Worm (Caenorhabditis elegans) whole organism, L1 larva: Measurements from ENCODE around the gene F22E5.7.
A peak's percentile ranks its signal among the peaks of the same experiment; 100 is the strongest.
"Not testable (repeated sequence)": the region's sequence is repeated elsewhere in the genome, so short reads cannot be mapped to it uniquely, and the experiment has no call there.

ENCODE experiments used
- C04F5.9 ChIP-seq: sonication (generic microtip); optimal IDR thresholded peaks from 2 replicates; lab custom pipeline; 2016; ENCODE audit warnings: missing genetic modification characterization, missing compliant biosample characterization
- C16A3.4 ChIP-seq: fragments of 150-350 bp; optimal IDR thresholded peaks from 2 replicates; lab custom pipeline; 2014; ENCODE audit warnings: missing biosample characterization, missing genetic modification characterization
- C34B4.2 ChIP-seq: sonication (generic microtip); optimal IDR thresholded peaks from 2 replicates; lab custom pipeline; 2017; ENCODE audit warnings: mild to moderate bottlenecking, missing genetic modification characterization, missing compliant biosample characterization
- ama-1 ChIP-seq: fragments of 150-350 bp; optimal IDR thresholded peaks from 2 replicates; lab custom pipeline; 2014
- blmp-1 ChIP-seq: fragments of 150-350 bp; optimal IDR thresholded peaks from 2 replicates; lab custom pipeline; 2014; ENCODE audit warnings: missing biosample characterization, missing genetic modification characterization
- ceh-88 ChIP-seq: fragments of 200-800 bp; sonication (Bioruptor generic); IDR thresholded peaks from 2 replicates; pipeline ENCODE4 v1.3.6; 2022; ENCODE audit warnings: missing genetic modification characterization, missing compliant biosample characterization
- ces-1 ChIP-seq: fragments of 150-350 bp; optimal IDR thresholded peaks from 2 replicates; lab custom pipeline; 2014; ENCODE audit warnings: missing biosample characterization, missing genetic modification reagents, missing genetic modification characterization
- dpl-1 ChIP-seq, 3 experiments: fragments of 150-350 bp in 2 of 3; sonication (generic microtip) in 1 of 3; optimal IDR thresholded peaks; 2 replicates each; lab custom pipeline; 2014 to 2017; ENCODE audit warnings: missing biosample characterization in 3 of 3, missing genetic modification characterization in 3 of 3, missing genetic modification reagents in 3 of 3
- efl-1 ChIP-seq, 4 experiments: fragments of 150-350 bp; optimal IDR thresholded peaks in 3 of 4; peaks in 1 of 4; 1 replicate in 1 of 4; 2 replicates in 3 of 4; lab custom pipeline; 2014; ENCODE audit warnings: missing biosample characterization in 2 of 4, missing genetic modification characterization in 2 of 4, missing genetic modification reagents in 2 of 4
- efl-3 ChIP-seq: fragments of 200-800 bp; sonication (Bioruptor generic); optimal IDR thresholded peaks from 2 replicates; lab custom pipeline; 2018; ENCODE audit warnings: mild to moderate bottlenecking, missing genetic modification characterization, missing compliant biosample characterization
- egl-13 ChIP-seq: sonication (generic microtip); optimal IDR thresholded peaks from 2 replicates; lab custom pipeline; 2016; ENCODE audit warnings: missing genotype, missing genetic modification reagents, missing genetic modification characterization, missing compliant biosample characterization
- elt-2 ChIP-seq: sonication (generic microtip); optimal IDR thresholded peaks from 2 replicates; lab custom pipeline; 2016; ENCODE audit warnings: missing genetic modification characterization, mild to moderate bottlenecking, inconsistent platforms, missing compliant biosample characterization, missing genetic modification reagents
- elt-3 ChIP-seq, 6 experiments: fragments of 150-350 bp in 1 of 6; sonication (generic microtip); optimal IDR thresholded peaks; 2 replicates each; lab custom pipeline; 2017 to 2018; ENCODE audit warnings: missing biosample characterization in 6 of 6, missing genetic modification characterization in 6 of 6, inconsistent platforms in 1 of 6
- fkh-4 ChIP-seq: sonication (generic microtip); optimal IDR thresholded peaks from 2 replicates; lab custom pipeline; 2016; ENCODE audit warnings: missing compliant biosample characterization, missing genetic modification characterization, borderline replicate concordance
- fkh-8 ChIP-seq: sonication (generic microtip); optimal IDR thresholded peaks from 2 replicates; lab custom pipeline; 2016; ENCODE audit warnings: mild to moderate bottlenecking, missing genetic modification characterization, missing compliant biosample characterization
- isw-1 ChIP-seq: fragments of 200-800 bp; sonication (Bioruptor generic); IDR thresholded peaks from 2 replicates; pipeline ENCODE4 v1.3.6; 2022; ENCODE audit warnings: missing genetic modification characterization, missing compliant biosample characterization
- jun-1 ChIP-seq: fragments of 150-350 bp; optimal IDR thresholded peaks from 2 replicates; lab custom pipeline; 2014; ENCODE audit warnings: missing biosample characterization, missing genetic modification reagents, missing genetic modification characterization
- lin-14 ChIP-seq: fragments of 200-800 bp; sonication (Bioruptor generic); optimal IDR thresholded peaks from 2 replicates; lab custom pipeline; 2018; ENCODE audit warnings: mild to moderate bottlenecking, missing genetic modification characterization, moderate library complexity, missing compliant biosample characterization
- lin-15B ChIP-seq: fragments of 150-350 bp; sonication (generic microtip); optimal IDR thresholded peaks from 3 replicates; lab custom pipeline; 2014; ENCODE audit warnings: missing biosample characterization, missing genetic modification characterization
- lin-35 ChIP-seq, 2 experiments: fragments of 150-350 bp; optimal IDR thresholded peaks; 2 replicates each; lab custom pipeline; 2014; ENCODE audit warnings: missing biosample characterization in 2 of 2, missing genetic modification characterization in 2 of 2, missing genetic modification reagents in 2 of 2
- lir-3 ChIP-seq: sonication (generic microtip); optimal IDR thresholded peaks from 2 replicates; lab custom pipeline; 2016; ENCODE audit warnings: mild to moderate bottlenecking, missing genetic modification characterization, moderate library complexity, missing compliant biosample characterization; ENCODE audit not compliant: poor library complexity
- mab-9 ChIP-seq: fragments of 200-800 bp; sonication (Bioruptor generic); IDR thresholded peaks from 2 replicates; pipeline ENCODE4 v1.3.6; 2022; ENCODE audit warnings: missing genetic modification reagents, missing genetic modification characterization, missing compliant biosample characterization
- mef-2 ChIP-seq: fragments of 150-350 bp; optimal IDR thresholded peaks from 2 replicates; lab custom pipeline; 2014; ENCODE audit warnings: missing biosample characterization, missing genetic modification characterization
- nhr-20 ChIP-seq: sonication (generic microtip); optimal IDR thresholded peaks from 2 replicates; lab custom pipeline; 2016; ENCODE audit warnings: mild to moderate bottlenecking, missing genetic modification characterization, missing compliant biosample characterization
- nhr-77 ChIP-seq: fragments of 150-350 bp; optimal IDR thresholded peaks from 2 replicates; lab custom pipeline; 2014; ENCODE audit warnings: missing biosample characterization, missing genetic modification characterization
- pag-3 ChIP-seq: sonication (generic microtip); optimal IDR thresholded peaks from 2 replicates; lab custom pipeline; 2017; ENCODE audit warnings: missing genetic modification characterization, mild to moderate bottlenecking, missing compliant biosample characterization, antibody characterized with exemption, borderline replicate concordance; ENCODE audit not compliant: insufficient read depth
- skn-1 ChIP-seq: fragments of 150-350 bp; optimal IDR thresholded peaks from 2 replicates; lab custom pipeline; 2014; ENCODE audit warnings: missing biosample characterization, missing genetic modification characterization
- snu-23 ChIP-seq: sonication (generic microtip); optimal IDR thresholded peaks from 2 replicates; lab custom pipeline; 2016; ENCODE audit warnings: missing genetic modification characterization, missing compliant biosample characterization
- sup-37 ChIP-seq: fragments of 200-800 bp; sonication (Bioruptor generic); optimal IDR thresholded peaks from 2 replicates; lab custom pipeline; 2018; ENCODE audit warnings: mild to moderate bottlenecking, missing genetic modification characterization, missing compliant biosample characterization
- tbx-2 ChIP-seq: sonication (generic microtip); optimal IDR thresholded peaks from 2 replicates; lab custom pipeline; 2016; ENCODE audit warnings: missing genetic modification characterization, missing compliant biosample characterization
- tlp-1 ChIP-seq: fragments of 150-350 bp; optimal IDR thresholded peaks from 2 replicates; lab custom pipeline; 2014; ENCODE audit warnings: missing biosample characterization, missing genetic modification characterization
- unc-62 ChIP-seq: fragments of 150-350 bp; optimal IDR thresholded peaks from 2 replicates; lab custom pipeline; 2014; ENCODE audit warnings: missing biosample characterization, missing genetic modification reagents, missing genetic modification characterization
- unc-86 ChIP-seq: sonication (generic microtip); optimal IDR thresholded peaks from 2 replicates; lab custom pipeline; 2016; ENCODE audit warnings: missing genetic modification characterization, missing compliant biosample characterization
- vab-15 ChIP-seq: sonication (generic microtip); optimal IDR thresholded peaks from 2 replicates; lab custom pipeline; 2017; ENCODE audit warnings: missing genotype, mild to moderate bottlenecking, missing genetic modification characterization, missing compliant biosample characterization
- xbp-1 ChIP-seq: sonication (generic microtip); optimal IDR thresholded peaks from 2 replicates; lab custom pipeline; 2016; ENCODE audit warnings: missing genetic modification characterization, missing compliant biosample characterization
- zip-4 ChIP-seq: fragments of 200-800 bp; sonication (Bioruptor generic); optimal IDR thresholded peaks from 2 replicates; lab custom pipeline; 2018; ENCODE audit warnings: mild to moderate bottlenecking, missing genetic modification characterization, moderate library complexity, missing compliant biosample characterization

Gene F22E5.7

DNA sequence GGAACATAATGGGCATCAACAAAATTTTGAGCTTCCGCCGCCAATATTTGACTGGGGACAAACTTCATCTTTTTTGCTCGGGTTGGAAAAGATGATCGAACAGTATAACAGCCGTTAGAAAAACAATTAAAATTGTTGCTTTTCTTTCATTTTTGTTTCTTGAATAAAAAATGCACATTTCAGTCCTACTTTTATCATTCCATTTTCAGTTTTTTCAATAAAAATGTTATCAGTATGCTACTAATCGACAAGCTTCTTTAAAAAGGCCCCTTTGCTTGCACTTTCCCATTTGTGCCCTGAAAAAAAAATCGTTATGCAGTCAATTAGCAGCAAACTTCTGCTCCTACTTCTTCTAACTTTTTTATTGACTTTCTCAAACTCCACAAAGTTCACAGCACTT lies at the start of gene F22E5.7:
Gene F22E5.7 (plus strand): TSS at position 301 of the 400 bp plus-strand sequence.
- TF ChIP-seq C34B4.2 (tag; lab: Kevin White, UChicago), result no peak
- no peak for TF ChIP-seq tbx-2
- TF ChIP-seq dpl-1 (GFP tag; optimal IDR thresholded peaks at IDR 0.05; lab: Kevin White, UChicago), result no peak
- TF ChIP-seq pag-3 (tag; lab: Kevin White, UChicago), result no peak
- no peak for TF ChIP-seq fkh-4 (tag; lab: Kevin White, UChicago)
- no peak for TF ChIP-seq C04F5.9
- TF ChIP-seq mab-9 (GFP tag; lab: Robert Waterston, UW), result no peak

DNA sequence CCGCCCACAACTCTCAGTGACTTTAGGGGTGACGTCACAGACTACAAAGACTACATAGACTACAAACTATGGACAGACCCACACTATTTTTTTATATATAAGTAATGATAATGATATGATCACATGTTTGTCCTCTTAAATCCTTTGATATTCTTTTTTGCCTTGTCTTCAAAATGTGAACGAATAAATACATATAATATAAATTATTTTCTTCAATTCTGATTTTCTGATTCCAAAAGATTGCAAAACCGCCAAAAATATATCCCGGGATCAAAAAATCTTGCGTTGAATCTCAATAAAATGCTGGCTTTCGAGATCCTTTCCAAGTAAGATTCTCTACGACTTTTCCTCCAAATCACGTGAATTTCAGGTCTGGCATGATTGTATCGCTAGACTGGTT lies 41.7 kb upstream of the F22E5.7 start, which contains the start of gene F33H12.1:
Gene F33H12.1 (plus strand): TSS at position 301 of the 400 bp plus-strand sequence.
- not testable (repeated sequence) for TF ChIP-seq mef-2 (tag; lab: Kevin White, UChicago); sup-37 (GFP tag; lab: Kevin White, UChicago); C16A3.4 (tag; lab: Kevin White, UChicago)

DNA sequence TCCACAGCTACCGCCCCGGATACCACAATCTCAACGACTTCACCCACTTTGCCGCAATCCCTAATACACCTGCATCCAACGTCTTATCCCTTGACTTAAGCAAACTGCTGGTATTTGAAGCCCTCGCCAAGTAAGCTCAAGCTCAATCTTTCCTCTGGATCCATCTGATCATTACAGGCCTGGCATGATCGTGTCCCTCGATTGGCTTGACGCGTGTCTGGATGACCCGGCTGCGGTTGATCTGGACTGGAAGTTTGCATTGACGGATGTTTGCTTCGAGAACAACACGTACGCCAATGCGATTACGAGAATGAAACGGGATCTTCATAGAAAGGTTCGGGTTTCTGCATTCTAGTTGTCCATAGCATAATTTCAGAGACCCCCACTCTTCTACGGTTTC lies 40.9 kb upstream of the F22E5.7 start:
- no peak for TF ChIP-seq fkh-8
- no peak for TF ChIP-seq elt-2
- TF ChIP-seq lin-14 (GFP tag; lab: Kevin White, UChicago), result no peak
- TF ChIP-seq nhr-77 (tag; lab: Kevin White, UChicago), result no peak
- TF ChIP-seq ces-1, result no peak
- TF ChIP-seq pag-3 (tag; lab: Kevin White, UChicago), result no peak
- TF ChIP-seq zip-4 (GFP tag; lab: Kevin White, UChicago), result no peak
- TF ChIP-seq elt-3 (tag; optimal IDR thresholded peaks at IDR 0.05; lab: Kevin White, UChicago), result no peak
- no peak for TF ChIP-seq skn-1 (tag; lab: Kevin White, UChicago)
- no peak for TF ChIP-seq tlp-1 (tag; lab: Kevin White, UChicago)
- no peak for TF ChIP-seq xbp-1 (tag; lab: Kevin White, UChicago)
- no peak for TF ChIP-seq sup-37 (GFP tag; lab: Kevin White, UChicago)
- TF ChIP-seq vab-15, result no peak
- no peak for TF ChIP-seq nhr-20 (tag; lab: Kevin White, UChicago)
- no peak for TF ChIP-seq snu-23

DNA sequence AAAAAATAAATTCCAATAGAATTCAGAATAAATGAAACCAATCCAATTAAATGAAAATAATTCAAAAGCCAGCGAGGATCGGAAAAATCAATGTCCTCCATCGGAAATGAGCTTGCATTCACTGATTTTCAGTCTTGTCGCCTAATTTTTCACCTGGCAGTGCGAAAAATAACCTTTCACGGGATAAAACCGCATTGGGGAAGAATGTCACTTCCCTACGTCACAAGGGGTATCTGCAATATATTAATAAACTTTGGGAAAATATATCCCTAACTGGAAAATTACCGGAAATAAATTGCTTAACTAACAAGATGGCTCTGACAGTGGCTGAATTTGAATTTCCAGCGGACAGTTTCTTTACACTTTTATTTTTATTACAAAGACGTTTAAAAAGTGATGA lies 36.6 kb upstream of the F22E5.7 start, which contains the start of gene sri-77:
Gene sri-77 (minus strand): TSS at position 101 of the 400 bp plus-strand sequence.
- no peak for TF ChIP-seq nhr-77 (tag; lab: Kevin White, UChicago)
- no peak for TF ChIP-seq efl-1 (optimal IDR thresholded peaks at IDR 0.05; lab: Kevin White, UChicago)
- peak in 1 of 2 experiments; percentile 8 for TF ChIP-seq efl-1 (GFP tag; optimal IDR thresholded peaks at IDR 0.05 in 1 of 2; lab: Kevin White, UChicago)

DNA sequence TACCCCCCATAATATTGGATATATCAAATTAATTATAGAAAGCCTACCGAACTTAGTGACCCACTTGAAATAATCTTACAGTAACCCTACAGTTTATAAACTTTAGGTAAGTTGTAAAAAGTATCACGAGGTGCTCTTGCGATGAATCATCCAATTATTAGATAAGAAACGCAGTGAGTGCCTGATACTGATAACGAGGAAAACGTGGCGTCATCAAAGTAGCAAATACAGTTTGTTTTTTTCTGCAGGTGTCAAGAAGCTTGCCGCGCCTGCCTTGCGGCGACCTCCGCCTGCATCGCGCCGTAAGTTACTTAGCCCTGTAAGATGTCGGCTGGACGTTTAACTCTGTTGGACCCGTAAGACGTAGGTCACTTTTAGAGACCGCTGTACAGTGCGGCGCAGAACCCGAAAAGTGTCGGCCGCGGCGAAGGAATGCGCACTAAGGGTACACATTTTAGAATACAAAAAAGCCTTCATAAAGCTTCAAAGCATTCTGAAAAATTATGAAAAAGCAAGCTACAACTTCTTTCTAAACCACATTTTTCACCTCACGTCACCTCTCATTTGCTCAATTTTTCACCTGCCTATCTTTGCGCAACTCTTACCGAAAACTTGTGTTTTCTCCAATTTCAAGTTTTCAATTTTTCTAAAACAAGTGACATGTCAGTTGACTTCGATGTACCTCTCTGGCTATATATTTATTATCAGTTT lies 31.5 kb upstream of the F22E5.7 start, which contains the start of gene sri-38:
Gene sri-38 (plus strand): TSS at position 661 of the 711 bp plus-strand sequence.
- TF ChIP-seq blmp-1 (tag; lab: Kevin White, UChicago) (no peak), unc-86 (tag; lab: Kevin White, UChicago) (no peak), egl-13 (tag; lab: Kevin White, UChicago) (no peak), isw-1 (no peak), mab-9 (GFP tag; lab: Robert Waterston, UW) (no peak), efl-3 (GFP tag; lab: Kevin White, UChicago) (no peak), lir-3 (tag; lab: Kevin White, UChicago) (no peak), ama-1 (no peak), lin-15B (no peak), lin-35 (GFP tag; optimal IDR thresholded peaks at IDR 0.05; lab: Kevin White, UChicago) (no peak), ceh-88 (GFP tag; lab: Robert Waterston, UW) (no peak), ces-1 (no peak), elt-2 (peak; percentile 98), unc-62 (GFP tag; lab: Kevin White, UChicago) (no peak), jun-1 (tag; lab: Kevin White, UChicago) (peak; percentile 53)
